Fruit fly (Drosophila melanogaster): ENCODE measurements around the gene Or85e.

The Or85e gene

DNA sequence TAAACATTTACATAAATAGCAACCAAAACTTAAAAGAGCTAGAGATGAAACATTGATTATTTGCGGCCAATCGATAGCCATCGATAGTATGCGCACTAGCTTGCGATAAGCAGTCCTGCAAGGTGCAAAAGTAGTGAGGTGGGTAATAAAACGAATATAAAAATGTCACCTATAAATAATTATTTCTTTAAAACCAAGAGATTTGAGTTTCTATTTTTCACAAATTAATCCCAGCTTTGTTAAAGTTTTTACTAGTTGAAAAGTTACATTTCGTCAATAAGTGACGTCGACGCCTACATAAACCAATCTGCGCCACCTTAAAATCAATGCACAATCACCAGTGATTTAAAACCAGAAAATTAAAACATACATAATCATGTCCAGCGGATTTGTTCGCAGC, 15.1 kb upstream of the Or85e start, which contains the start of the genes Mkk4 and SLIRP2:
TSS of gene Mkk4 (minus strand) at position 56 of the 400 bp plus-strand sequence.
TSS of gene SLIRP2 (plus strand) at position 344 of the 400 bp plus-strand sequence.
- peak; percentile 99 for TF ChIP-seq rgr (GFP tag; optimal IDR thresholded peaks at IDR 0.05)
- TF ChIP-seq Mio (GFP tag; optimal IDR thresholded peaks at IDR 0.05) = peak; percentile 89
- TF ChIP-seq N (GFP tag; optimal IDR thresholded peaks at IDR 0.05) = no peak
- peak; percentile 97 for TF ChIP-seq sage (GFP tag; optimal IDR thresholded peaks at IDR 0.05)
- TF ChIP-seq jim (GFP tag; optimal IDR thresholded peaks at IDR 0.05) = peak; percentile 64
- TF ChIP-seq fru (GFP tag; optimal IDR thresholded peaks at IDR 0.05) = peak; percentile 98
- TF ChIP-seq usp (GFP tag; optimal IDR thresholded peaks at IDR 0.05) = no peak
- peak; percentile 98 for TF ChIP-seq dmrt93B (GFP tag; optimal IDR thresholded peaks at IDR 0.05)
- TF ChIP-seq tai (GFP tag; optimal IDR thresholded peaks at IDR 0.05) = no peak
- peak; percentile 96 for TF ChIP-seq CG32264 (GFP tag; optimal IDR thresholded peaks at IDR 0.05)
- TF ChIP-seq br (GFP tag; optimal IDR thresholded peaks at IDR 0.05) = peak; percentile 99
- peak; percentile 91 for TF ChIP-seq Hr83 (GFP tag; optimal IDR thresholded peaks at IDR 0.05; ENCODE audit: poor library complexity, severe bottlenecking)
- peak; percentile 95 for TF ChIP-seq dsf (GFP tag; optimal IDR thresholded peaks at IDR 0.05; ENCODE audit: borderline replicate concordance)
- TF ChIP-seq h (GFP tag; optimal IDR thresholded peaks at IDR 0.05) = peak; percentile 99
- TF ChIP-seq OdsH (GFP tag; optimal IDR thresholded peaks at IDR 0.05) = peak; percentile 98
- TF ChIP-seq HLH106 (tag; optimal IDR thresholded peaks at IDR 0.05) = peak; percentile 99
- TF ChIP-seq CG9705 (GFP tag; optimal IDR thresholded peaks at IDR 0.05) = peak; percentile 98
- peak; percentile 96 for TF ChIP-seq Jra (GFP tag; optimal IDR thresholded peaks at IDR 0.05)
- TF ChIP-seq Sp1 (GFP tag; optimal IDR thresholded peaks at IDR 0.05) = peak; percentile 98
- TF ChIP-seq woc (GFP tag; optimal IDR thresholded peaks at IDR 0.05) = peak; percentile 99
- TF ChIP-seq psq (GFP tag; optimal IDR thresholded peaks at IDR 0.05) = peak; percentile 96
- TF ChIP-seq dl (GFP tag; optimal IDR thresholded peaks at IDR 0.05; ENCODE audit: insufficient read depth in 1 of 2, partially characterized antibody in 2 of 2) = no peak
- no peak for TF ChIP-seq CrebA (GFP tag; optimal IDR thresholded peaks at IDR 0.05; ENCODE audit: borderline replicate concordance)
- no peak for TF ChIP-seq Hr78 (GFP tag; optimal IDR thresholded peaks at IDR 0.05)
- peak; percentile 95 for TF ChIP-seq GATAd (GFP tag; optimal IDR thresholded peaks at IDR 0.05)
- no peak for TF ChIP-seq Dif (GFP tag; optimal IDR thresholded peaks at IDR 0.05; ENCODE audit: partially characterized antibody)
- no peak for TF ChIP-seq pan (optimal IDR thresholded peaks at IDR 0.05)
- TF ChIP-seq ey (GFP tag; optimal IDR thresholded peaks at IDR 0.05) = peak; percentile 99
- TF ChIP-seq Vsx2 (GFP tag; optimal IDR thresholded peaks at IDR 0.05; ENCODE audit: partially characterized antibody) = no peak
- peak; percentile 95 to 99 for TF ChIP-seq foxo (GFP tag; optimal IDR thresholded peaks at IDR 0.05)
- TF ChIP-seq Dfd (GFP tag; optimal IDR thresholded peaks at IDR 0.05) = peak; percentile 54
- TF ChIP-seq Hnf4 (GFP tag; optimal IDR thresholded peaks at IDR 0.05) = peak; percentile 99
- TF ChIP-seq sv (GFP tag; optimal IDR thresholded peaks at IDR 0.05) = peak; percentile 99
- no peak for TF ChIP-seq Abd-B (GFP tag; optimal IDR thresholded peaks at IDR 0.05)
- TF ChIP-seq brk (GFP tag; optimal IDR thresholded peaks at IDR 0.05) = peak; percentile 95
- TF ChIP-seq Rel (GFP tag; optimal IDR thresholded peaks at IDR 0.05) = peak; percentile 89
- peak; percentile 90 for TF ChIP-seq Rel (tag; optimal IDR thresholded peaks at IDR 0.05)
- no peak for TF ChIP-seq Myc (optimal IDR thresholded peaks at IDR 0.05)
- TF ChIP-seq lola (GFP tag; optimal IDR thresholded peaks at IDR 0.05) = no peak

DNA sequence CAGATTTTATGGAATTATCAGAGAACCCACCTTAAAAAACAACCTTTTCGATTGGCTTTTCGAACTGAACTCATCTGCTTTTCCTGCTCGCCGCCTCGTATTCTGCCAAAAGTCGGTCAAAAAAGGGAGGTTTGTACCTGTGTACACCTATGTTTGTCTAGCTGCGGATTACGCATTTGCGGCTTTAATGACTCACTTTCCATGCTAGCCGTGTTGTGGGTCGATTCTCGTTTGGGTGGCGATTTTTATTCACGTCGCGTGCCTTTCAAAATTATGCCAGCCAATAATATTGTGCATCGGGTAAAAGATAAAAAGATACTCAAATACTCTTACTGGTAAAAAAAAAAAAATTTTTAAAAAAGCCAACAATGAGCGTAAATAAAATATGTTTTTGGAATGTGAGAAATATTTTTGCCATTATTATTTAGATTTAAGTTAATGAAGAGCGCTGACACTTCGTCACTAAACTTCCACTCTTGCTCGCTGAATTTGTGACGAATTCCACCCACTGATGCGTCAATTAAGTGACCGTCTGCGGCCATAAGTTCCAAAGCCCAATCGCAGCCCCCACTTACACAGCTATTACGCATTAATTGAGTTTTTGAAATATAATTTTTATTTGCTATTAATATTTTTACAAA, 10.0 kb upstream of the Or85e start, which contains the start of gene Cyp313b1:
TSS of gene Cyp313b1 (minus strand) at position 71 of the 641 bp plus-strand sequence.
- TF ChIP-seq h (GFP tag; optimal IDR thresholded peaks at IDR 0.05) (peak; percentile 24), foxo (GFP tag; optimal IDR thresholded peaks at IDR 0.05) (no peak)

All from whole organism, wandering third instar larva.